Worm (Caenorhabditis elegans) whole organism, L3 larva: ENCODE data around the gene cpr-5.

Experiments
- ceh-82 ChIP-seq: fragments of 150-350 bp; optimal IDR thresholded peaks from 2 replicates; lab custom pipeline; 2014; ENCODE audit warnings: missing biosample characterization, missing genetic modification characterization
- lsy-12 ChIP-seq: sonication (generic microtip); optimal IDR thresholded peaks from 2 replicates; lab custom pipeline; 2016; ENCODE audit warnings: mild to moderate bottlenecking, missing genetic modification characterization, missing compliant biosample characterization
- nhr-28 ChIP-seq: fragments of 150-350 bp; optimal IDR thresholded peaks from 2 replicates; lab custom pipeline; 2014; ENCODE audit warnings: missing biosample characterization, missing genetic modification characterization
- pha-4 ChIP-seq: fragments of 150-350 bp; optimal IDR thresholded peaks from 2 replicates; lab custom pipeline; 2014; ENCODE audit warnings: missing biosample characterization, missing genetic modification reagents, missing genetic modification characterization
- unc-39 ChIP-seq: sonication (generic microtip); optimal IDR thresholded peaks from 4 replicates; lab custom pipeline; 2017; ENCODE audit warnings: missing biosample characterization, missing genetic modification characterization

ce11 chrV:1102569-1102968 lies 31.3 kb downstream of the cpr-5 start:
- TF ChIP-seq nhr-28 (tag; lab: Kevin White, UChicago) (no peak), lsy-12 (tag; lab: Kevin White, UChicago) (no peak), ceh-82 (tag; lab: Kevin White, UChicago) (no peak), pha-4 (no peak), unc-39 (no peak)
